Worm (Caenorhabditis elegans): Measurements from ENCODE around the gene T06E8.8.

Gene T06E8.8

ce11 chrV:10039837-10040236 lies 3.7 kb upstream of the T06E8.8 start (continued):
- TF ChIP-seq dpl-1 (GFP tag; optimal IDR thresholded peaks at IDR 0.05), result peak; percentile 4 to 30 (median 7)
- no peak for TF ChIP-seq skn-1 (tag; optimal IDR thresholded peaks at IDR 0.05)
- no peak for TF ChIP-seq zag-1 (tag; optimal IDR thresholded peaks at IDR 0.05)
- no peak for TF ChIP-seq fkh-4 (tag; optimal IDR thresholded peaks at IDR 0.05; ENCODE audit: borderline replicate concordance)
- TF ChIP-seq fkh-10 (GFP tag; optimal IDR thresholded peaks at IDR 0.05), result no peak
- TF ChIP-seq fos-1 (tag; optimal IDR thresholded peaks at IDR 0.05), result peak; percentile 51
- peak; percentile 62 to 69 for TF ChIP-seq efl-1 (optimal IDR thresholded peaks at IDR 0.05)
- TF ChIP-seq efl-1 (GFP tag; optimal IDR thresholded peaks at IDR 0.05 in 1 of 2), result no peak
- TF ChIP-seq elt-2 (tag; optimal IDR thresholded peaks at IDR 0.05), result peak; percentile 85
- peak in 1 of 2 experiments; percentile 34 for TF ChIP-seq egl-27 (tag; optimal IDR thresholded peaks at IDR 0.05)
- peak; percentile 48 for TF ChIP-seq nhr-19 (GFP tag; conservative IDR thresholded peaks at IDR 0.05)
- peak; percentile 25 for TF ChIP-seq ceh-8 (GFP tag; optimal IDR thresholded peaks at IDR 0.05)
- TF ChIP-seq swsn-7 (tag; optimal IDR thresholded peaks at IDR 0.05), result peak; percentile 66
- no peak for TF ChIP-seq pqm-1 (tag; optimal IDR thresholded peaks at IDR 0.05)
- TF ChIP-seq nhr-28 (tag; optimal IDR thresholded peaks at IDR 0.05), result no peak
- TF ChIP-seq xbp-1 (tag; optimal IDR thresholded peaks at IDR 0.05), result peak; percentile 26
- TF ChIP-seq mep-1 (tag; optimal IDR thresholded peaks at IDR 0.05), result peak; percentile 78
- TF ChIP-seq blmp-1 (tag; optimal IDR thresholded peaks at IDR 0.05), result peak; percentile 91
- peak; percentile 73 for TF ChIP-seq nhr-85 (tag)
- TF ChIP-seq nhr-77 (tag; optimal IDR thresholded peaks at IDR 0.05), result peak; percentile 61
- no peak for TF ChIP-seq nhr-12 (tag; optimal IDR thresholded peaks at IDR 0.05)
- TF ChIP-seq nhr-47 (tag; optimal IDR thresholded peaks at IDR 0.05), result peak; percentile 63
- TF ChIP-seq F16B12.6 (tag; optimal IDR thresholded peaks at IDR 0.05), result peak; percentile 2
- TF ChIP-seq tlp-1 (tag; optimal IDR thresholded peaks at IDR 0.05), result no peak
- TF ChIP-seq irx-1 (tag; optimal IDR thresholded peaks at IDR 0.05), result peak; percentile 1
- no peak for TF ChIP-seq unc-62 (GFP tag; optimal IDR thresholded peaks at IDR 0.05)
- TF ChIP-seq nhr-20 (tag; optimal IDR thresholded peaks at IDR 0.05), result peak; percentile 85
- no peak for TF ChIP-seq nhr-11 (tag; optimal IDR thresholded peaks at IDR 0.05)
- TF ChIP-seq ceh-88 (GFP tag; IDR thresholded peaks at IDR 0.05), result no peak
- TF ChIP-seq ceh-63 (GFP tag; optimal IDR thresholded peaks at IDR 0.05), result no peak
- peak; percentile 75 for TF ChIP-seq snu-23 (GFP tag; optimal IDR thresholded peaks at IDR 0.05)
- TF ChIP-seq nhr-90 (tag; optimal IDR thresholded peaks at IDR 0.05; ENCODE audit: poor library complexity), result peak; percentile 68
- TF ChIP-seq zip-4 (GFP tag; optimal IDR thresholded peaks at IDR 0.05), result no peak
- no peak for TF ChIP-seq sptf-1 (tag; optimal IDR thresholded peaks at IDR 0.05)
- TF ChIP-seq ztf-11 (tag; optimal IDR thresholded peaks at IDR 0.05), result peak in 1 of 2 experiments; percentile 7
- no peak for TF ChIP-seq lir-3 (tag; optimal IDR thresholded peaks at IDR 0.05; ENCODE audit: poor library complexity)
- TF ChIP-seq C04F5.9 (tag; optimal IDR thresholded peaks at IDR 0.05), result no peak
- no peak for TF ChIP-seq mef-2 (tag; optimal IDR thresholded peaks at IDR 0.05)

DNA sequence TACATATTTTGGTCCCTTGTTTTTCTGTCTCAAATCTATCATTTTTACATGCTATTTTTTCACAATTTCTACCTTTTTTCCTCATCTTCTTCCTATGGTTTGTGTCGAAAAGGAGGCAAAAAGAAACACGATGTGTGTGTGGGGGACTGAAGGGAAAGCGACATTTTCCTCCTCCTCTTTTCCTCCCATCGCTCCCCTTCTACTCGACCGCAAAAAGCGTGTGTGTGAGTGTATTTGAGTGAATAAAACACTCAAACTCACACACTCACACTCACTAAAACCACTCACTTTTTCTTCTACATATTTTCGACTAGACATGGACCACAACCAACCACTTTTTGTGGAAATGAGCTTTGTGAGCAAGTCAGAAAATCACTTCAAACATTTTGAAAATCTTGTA lies 2.1 kb upstream of the T06E8.8 start:
- TF ChIP-seq ces-1 (GFP tag; optimal IDR thresholded peaks at IDR 0.05) (no peak), sptf-1 (tag; optimal IDR thresholded peaks at IDR 0.05) (no peak), aha-1 (tag; optimal IDR thresholded peaks at IDR 0.05) (no peak), unc-98 (GFP tag; IDR thresholded peaks at IDR 0.05) (no peak), grh-1 (GFP tag; IDR thresholded peaks at IDR 0.05) (no peak), tbx-2 (tag; optimal IDR thresholded peaks at IDR 0.05) (no peak), swsn-7 (tag; optimal IDR thresholded peaks at IDR 0.05) (peak; percentile 22), ztf-11 (tag; optimal IDR thresholded peaks at IDR 0.05) (no peak), pag-3 (tag; optimal IDR thresholded peaks at IDR 0.05; ENCODE audit: borderline replicate concordance, insufficient read depth) (no peak), aly-2 (tag; optimal IDR thresholded peaks at IDR 0.05) (no peak), vab-15 (tag; optimal IDR thresholded peaks at IDR 0.05) (no peak), nhr-90 (tag; optimal IDR thresholded peaks at IDR 0.05; ENCODE audit: poor library complexity) (no peak), nhr-47 (tag; optimal IDR thresholded peaks at IDR 0.05) (peak; percentile 25), efl-1 (optimal IDR thresholded peaks at IDR 0.05) (peak; percentile 1 to 2), efl-1 (GFP tag; optimal IDR thresholded peaks at IDR 0.05 in 1 of 2) (no peak), ceh-88 (GFP tag; IDR thresholded peaks at IDR 0.05) (no peak), nhr-28 (tag; optimal IDR thresholded peaks at IDR 0.05) (no peak), mef-2 (tag; optimal IDR thresholded peaks at IDR 0.05) (no peak), zag-1 (tag; optimal IDR thresholded peaks at IDR 0.05) (no peak), nhr-84 (tag; optimal IDR thresholded peaks at IDR 0.05) (no peak), elt-2 (tag; optimal IDR thresholded peaks at IDR 0.05) (no peak), sup-37 (GFP tag; optimal IDR thresholded peaks at IDR 0.05) (no peak), hlh-17 (GFP tag; optimal IDR thresholded peaks at IDR 0.05; ENCODE audit: borderline replicate concordance) (no peak), Y116A8C.19 (tag; optimal IDR thresholded peaks at IDR 0.05; ENCODE audit: borderline replicate concordance) (no peak), snpc-4 (tag; optimal IDR thresholded peaks at IDR 0.05) (no peak), lsy-2 (tag; optimal IDR thresholded peaks at IDR 0.05) (peak; percentile 33 to 54), jun-1 (tag; optimal IDR thresholded peaks at IDR 0.05) (no peak)
